Fruit fly (Drosophila melanogaster) whole organism, embryonic: ENCODE measurements around the gene TTLL5.

Source experiments
- Asciz ChIP-seq: fragments of 200-800 bp; sonication (Bioruptor generic); optimal IDR thresholded peaks from 2 replicates; lab custom pipeline; 2017; ENCODE audit warnings: missing biosample characterization, mild to moderate bottlenecking, missing genetic modification characterization, missing genetic modification reagents
- BEAF-32 ChIP-seq: fragments of 200-800 bp; sonication (Bioruptor generic); optimal IDR thresholded peaks from 3 replicates; lab custom pipeline; 2017; ENCODE audit warnings: missing biosample characterization, missing genetic modification characterization, mild to moderate bottlenecking, moderate library complexity, missing genetic modification reagents
- Bgb ChIP-seq: fragments of 200-800 bp; sonication (Bioruptor generic); IDR thresholded peaks from 2 replicates; pipeline ENCODE4 v1.3.6; 2022; ENCODE audit warnings: missing biosample characterization, missing genetic modification characterization; ENCODE audit not compliant: partially characterized antibody
- CG11560 ChIP-seq: fragments of 200-800 bp; sonication (Bioruptor generic); IDR thresholded peaks from 3 replicates; pipeline ENCODE4 v1.3.6; 2022; ENCODE audit warnings: missing biosample characterization, missing genetic modification characterization
- CG13287 ChIP-seq: fragments of 200-800 bp; sonication (Bioruptor generic); IDR thresholded peaks from 2 replicates; pipeline ENCODE4 v1.3.6; 2022; ENCODE audit warnings: missing biosample characterization, missing genetic modification characterization; ENCODE audit not compliant: partially characterized antibody
- CG14710 ChIP-seq: fragments of 200-800 bp; sonication (Bioruptor generic); optimal IDR thresholded peaks from 3 replicates; lab custom pipeline; 2019; ENCODE audit warnings: missing biosample characterization, mild to moderate bottlenecking, missing genetic modification characterization, moderate library complexity
- CG1647 ChIP-seq: fragments of 200-800 bp; sonication (Bioruptor generic); optimal IDR thresholded peaks from 3 replicates; lab custom pipeline; 2016; ENCODE audit warnings: missing biosample characterization, missing genetic modification characterization
- CG17802 ChIP-seq: fragments of 200-800 bp; sonication (Bioruptor generic); optimal IDR thresholded peaks from 2 replicates; lab custom pipeline; 2018; ENCODE audit warnings: missing biosample characterization, mild to moderate bottlenecking, missing genetic modification characterization, moderate library complexity
- CG2116 ChIP-seq: fragments of 200-800 bp; sonication (Bioruptor generic); optimal IDR thresholded peaks from 3 replicates; lab custom pipeline; 2018; ENCODE audit warnings: missing biosample characterization, mild to moderate bottlenecking, missing genetic modification characterization
- CG30020 ChIP-seq: fragments of 200-800 bp; optimal IDR thresholded peaks from 2 replicates; lab custom pipeline; 2019; ENCODE audit warnings: missing biosample characterization, mild to moderate bottlenecking, missing genetic modification characterization, moderate library complexity
- CG30403 ChIP-seq: fragments of 200-800 bp; sonication (Bioruptor generic); optimal IDR thresholded peaks from 3 replicates; lab custom pipeline; 2016; ENCODE audit warnings: missing biosample characterization, missing genetic modification characterization
- CG34422 ChIP-seq: fragments of 200-800 bp; sonication (Bioruptor generic); IDR thresholded peaks from 3 replicates; pipeline ENCODE4 v1.3.6; 2022; ENCODE audit warnings: missing biosample characterization, missing genetic modification characterization
- CG6272 ChIP-seq: fragments of 200-800 bp; sonication (Bioruptor generic); IDR thresholded peaks from 2 replicates; pipeline ENCODE4 v1.3.6; 2022; ENCODE audit warnings: missing biosample characterization, missing genetic modification characterization
- CHES-1-like ChIP-seq: fragments of 200-800 bp; sonication (Bioruptor generic); optimal IDR thresholded peaks from 2 replicates; lab custom pipeline; 2016; ENCODE audit warnings: missing biosample characterization, missing genetic modification characterization
- Dref ChIP-seq: fragments of 200-800 bp; sonication (Bioruptor generic); IDR thresholded peaks from 2 replicates; pipeline ENCODE4 v1.3.6; 2022; ENCODE audit warnings: missing biosample characterization, missing genetic modification characterization
- Gsc ChIP-seq: fragments of 200-800 bp; sonication (Bioruptor generic); IDR thresholded peaks from 2 replicates; pipeline ENCODE4 v1.3.6; 2022; ENCODE audit warnings: missing biosample characterization, missing genetic modification characterization
- H2.0 ChIP-seq: fragments of 200-800 bp; sonication (Bioruptor generic); IDR thresholded peaks from 2 replicates; pipeline ENCODE4 v1.3.6; 2022; ENCODE audit warnings: missing biosample characterization, missing genetic modification characterization
- HLH3B ChIP-seq: fragments of 200-800 bp; sonication (Bioruptor generic); IDR thresholded peaks from 2 replicates; pipeline ENCODE4 v1.3.6; 2022; ENCODE audit warnings: missing biosample characterization, missing genetic modification characterization
- HLH4C ChIP-seq: fragments of 200-800 bp; sonication (Bioruptor generic); IDR thresholded peaks from 3 replicates; pipeline ENCODE4 v1.3.6; 2022; ENCODE audit warnings: missing biosample characterization, missing genetic modification characterization; ENCODE audit not compliant: partially characterized antibody
- MBD-R2 ChIP-seq: fragments of 200-800 bp; sonication (Bioruptor generic); IDR thresholded peaks from 2 replicates; pipeline ENCODE4 v1.3.6; 2022; ENCODE audit warnings: missing biosample characterization, missing genetic modification characterization
- Opbp ChIP-seq: fragments of 200-800 bp; sonication (Bioruptor generic); IDR thresholded peaks from 3 replicates; pipeline ENCODE4 v1.3.6; 2022; ENCODE audit warnings: missing biosample characterization, missing genetic modification characterization; ENCODE audit not compliant: partially characterized antibody
- Sry-δ ChIP-seq: fragments of 200-800 bp; sonication (Bioruptor generic); optimal IDR thresholded peaks from 2 replicates; lab custom pipeline; 2016; ENCODE audit warnings: missing biosample characterization, missing genetic modification characterization
- Trl ChIP-seq, 3 experiments: fragments of >200 bp in 2 of 3; fragments of 200-800 bp in 1 of 3; sonication (Bioruptor generic) in 1 of 3; optimal IDR thresholded peaks; 2 replicates in 1 of 3; 3 replicates in 2 of 3; lab custom pipeline; 2016 to 2017; ENCODE audit warnings: missing biosample characterization in 1 of 3, missing genetic modification characterization in 1 of 3
- YL-1 ChIP-seq: fragments of 200-800 bp; sonication (Bioruptor generic); optimal IDR thresholded peaks from 3 replicates; lab custom pipeline; 2017; ENCODE audit warnings: missing biosample characterization, mild to moderate bottlenecking, missing genetic modification characterization
- al ChIP-seq: fragments of 200-800 bp; sonication (Bioruptor generic); IDR thresholded peaks from 2 replicates; pipeline ENCODE4 v1.3.6; 2022; ENCODE audit warnings: missing biosample characterization, missing genetic modification characterization
- amos ChIP-seq: fragments of 200-800 bp; sonication (Bioruptor generic); IDR thresholded peaks from 2 replicates; pipeline ENCODE4 v1.3.6; 2022; ENCODE audit warnings: missing biosample characterization, missing genetic modification characterization; ENCODE audit not compliant: partially characterized antibody
- ato ChIP-seq: fragments of 200-800 bp; sonication (Bioruptor generic); IDR thresholded peaks from 2 replicates; pipeline ENCODE4 v1.3.6; 2022; ENCODE audit warnings: missing biosample characterization, missing genetic modification characterization; ENCODE audit not compliant: partially characterized antibody
- croc ChIP-seq: fragments of 200-800 bp; sonication (Bioruptor generic); conservative IDR thresholded peaks from 3 replicates; pipeline ENCODE4 v1.3.6; 2022; ENCODE audit warnings: missing biosample characterization, missing genetic modification characterization
- fd102C ChIP-seq: fragments of 200-800 bp; sonication (Bioruptor generic); optimal IDR thresholded peaks from 2 replicates; lab custom pipeline; 2018; ENCODE audit warnings: missing biosample characterization, mild to moderate bottlenecking, missing genetic modification characterization, moderate library complexity
- gro ChIP-seq: fragments of 200-800 bp; sonication (Bioruptor generic); optimal IDR thresholded peaks from 2 replicates; lab custom pipeline; 2016; ENCODE audit warnings: missing biosample characterization, missing genetic modification characterization
- lola ChIP-seq, 3 experiments: fragments of >200 bp in 2 of 3; fragments of 200-800 bp in 1 of 3; sonication (Bioruptor generic) in 1 of 3; optimal IDR thresholded peaks; 2 replicates each; lab custom pipeline; 2017 to 2019; ENCODE audit warnings: missing biosample characterization in 3 of 3, missing genetic modification characterization in 3 of 3, mild to moderate bottlenecking in 1 of 3, moderate library complexity in 1 of 3
- lov ChIP-seq, 2 experiments: fragments of 200-800 bp in 1 of 2; fragments of >200 bp in 1 of 2; sonication (Bioruptor generic) in 1 of 2; IDR thresholded peaks in 1 of 2; optimal IDR thresholded peaks in 1 of 2; 2 replicates in 1 of 2; 3 replicates in 1 of 2; pipeline versions ENCODE4 v1.3.6 to Lab custom; 2017 to 2022; ENCODE audit warnings: missing biosample characterization in 1 of 2, missing genetic modification characterization in 1 of 2
- mam ChIP-seq: fragments of 200-800 bp; sonication (Bioruptor generic); optimal IDR thresholded peaks from 3 replicates; lab custom pipeline; 2016; ENCODE audit warnings: missing biosample characterization, missing genetic modification characterization
- pzg ChIP-seq: fragments of 200-800 bp; sonication (Bioruptor generic); optimal IDR thresholded peaks from 3 replicates; lab custom pipeline; 2018; ENCODE audit warnings: missing biosample characterization, mild to moderate bottlenecking, missing genetic modification characterization, moderate library complexity
- row ChIP-seq: fragments of 200-800 bp; sonication (Bioruptor generic); IDR thresholded peaks from 3 replicates; pipeline ENCODE4 v1.3.6; 2022; ENCODE audit warnings: missing biosample characterization, missing genetic modification characterization
- sob ChIP-seq: fragments of 200-800 bp; sonication (Bioruptor generic); IDR thresholded peaks from 2 replicates; pipeline ENCODE4 v1.3.6; 2022; ENCODE audit warnings: missing biosample characterization, missing genetic modification characterization
- sqz ChIP-seq: fragments of 200-800 bp; sonication (Bioruptor generic); optimal IDR thresholded peaks from 3 replicates; lab custom pipeline; 2018; ENCODE audit warnings: missing biosample characterization, mild to moderate bottlenecking, missing genetic modification characterization
- stc ChIP-seq: fragments of 200-800 bp; sonication (Bioruptor generic); IDR thresholded peaks from 2 replicates; pipeline ENCODE4 v1.3.6; 2022; ENCODE audit warnings: missing biosample characterization, missing genetic modification characterization
- tll ChIP-seq, 2 experiments: fragments of 200-800 bp in 1 of 2; fragments of >200 bp in 1 of 2; sonication (Bioruptor generic) in 1 of 2; optimal IDR thresholded peaks; 2 replicates each; lab custom pipeline; 2017 to 2019; ENCODE audit warnings: missing biosample characterization in 2 of 2, missing genetic modification characterization in 2 of 2, mild to moderate bottlenecking in 1 of 2, moderate library complexity in 1 of 2
- tna ChIP-seq: fragments of 200-800 bp; sonication (Bioruptor generic); IDR thresholded peaks from 2 replicates; pipeline ENCODE4 v1.3.6; 2022; ENCODE audit warnings: missing biosample characterization, missing genetic modification characterization; ENCODE audit not compliant: partially characterized antibody
- unc-4 ChIP-seq: fragments of 200-800 bp; sonication (Bioruptor generic); IDR thresholded peaks from 2 replicates; pipeline ENCODE4 v1.3.6; 2022; ENCODE audit warnings: missing biosample characterization, missing genetic modification characterization; ENCODE audit not compliant: partially characterized antibody
- zfh2 ChIP-seq: fragments of 200-800 bp; sonication (Bioruptor generic); optimal IDR thresholded peaks from 2 replicates; lab custom pipeline; 2016; ENCODE audit warnings: missing biosample characterization, missing genetic modification characterization

The TTLL5 gene

dm6 chr3R:25122736-25123211 lies at the start of gene TTLL5, which contains the start of gene CG31510 (continued):
- TF ChIP-seq CG30403 (peak; percentile 33), Trl (optimal IDR thresholded peaks at IDR 0.05; lab: Kevin White, UChicago) (no peak), Trl (GFP tag; optimal IDR thresholded peaks at IDR 0.05; lab: Kevin White, UChicago) (peak; percentile 14), CG11560 (tag; lab: Robert Waterston, UW) (0 out of 3 replicates have a peak, but pooled peaks have one; percentile 30), mam (GFP tag; lab: Kevin White, UChicago) (peak; percentile 27), Opbp (GFP tag; lab: Robert Waterston, UW) (peak; percentile 72), CG17802 (tag; lab: Kevin White, UChicago) (peak; percentile 96), Asciz (no peak), Bgb (GFP tag; lab: Robert Waterston, UW) (peak; percentile 66), CG30020 (tag; lab: Kevin White, UChicago) (peak; percentile 69), lola (GFP tag; optimal IDR thresholded peaks at IDR 0.05; lab: Kevin White, UChicago) (peak in 1 of 3 experiments; percentile 18), tll (GFP tag; optimal IDR thresholded peaks at IDR 0.05; lab: Kevin White, UChicago) (no peak), stc (GFP tag; lab: Robert Waterston, UW) (0 out of 2 replicates have a peak, but pooled peaks have one; percentile 31), croc (GFP tag; lab: Robert Waterston, UW) (no peak), Dref (peak; percentile 72), zfh2 (peak; percentile 17), gro (GFP tag; lab: Kevin White, UChicago) (peak; percentile 30), Gsc (GFP tag; lab: Robert Waterston, UW) (no peak), HLH3B (GFP tag; lab: Robert Waterston, UW) (0 out of 2 replicates have a peak, but pooled peaks have one; percentile 11), CG14710 (tag; lab: Kevin White, UChicago) (peak; percentile 58), H2.0 (GFP tag; lab: Robert Waterston, UW) (peak; percentile 13; the same call in 1 of the 2 replicates), CHES-1-like (GFP tag; lab: Kevin White, UChicago) (peak; percentile 13), HLH4C (GFP tag; lab: Robert Waterston, UW) (peak; percentile 68), CG34422 (0 out of 3 replicates have a peak, but pooled peaks have one; percentile 43), sqz (no peak), lov (optimal IDR thresholded peaks at IDR 0.05; lab: Kevin White, UChicago) (no peak), lov (GFP tag; IDR thresholded peaks at IDR 0.05; lab: Robert Waterston, UW) (0 out of 3 replicates have a peak, but pooled peaks have one; percentile 67), YL-1 (peak; percentile 32), MBD-R2 (GFP tag; lab: Robert Waterston, UW) (peak; percentile 71), pzg (GFP tag; lab: Kevin White, UChicago) (peak; percentile 43), CG2116 (GFP tag; lab: Kevin White, UChicago) (no peak), row (no peak; the same call in 1 of the 3 replicates), CG1647 (no peak), Sry-δ (peak; percentile 74), sob (GFP tag; lab: Robert Waterston, UW) (no peak), CG6272 (no peak; the same call in 1 of the 2 replicates), tna (GFP tag; lab: Robert Waterston, UW) (peak; percentile 15; the same call in 1 of the 2 replicates), amos (GFP tag; lab: Robert Waterston, UW) (peak; percentile 71), unc-4 (GFP tag; lab: Robert Waterston, UW) (peak; percentile 57; the same call in 1 of the 2 replicates), al (GFP tag; lab: Robert Waterston, UW) (peak; percentile 28; the same call in 1 of the 2 replicates), CG13287 (GFP tag; lab: Robert Waterston, UW) (peak; percentile 75; the same call in 1 of the 2 replicates), BEAF-32 (peak; percentile 69), ato (GFP tag; lab: Robert Waterston, UW) (no peak; the same call in 1 of the 2 replicates), fd102C (GFP tag; lab: Kevin White, UChicago) (no peak)
- TF ChIP-seq, all 482 proteins: peak for 60
